Worm (Caenorhabditis elegans): Measurements from ENCODE around the gene clec-64.
A peak's percentile ranks its signal among the peaks of the same experiment; 100 is the strongest.

The clec-64 gene

DNA sequence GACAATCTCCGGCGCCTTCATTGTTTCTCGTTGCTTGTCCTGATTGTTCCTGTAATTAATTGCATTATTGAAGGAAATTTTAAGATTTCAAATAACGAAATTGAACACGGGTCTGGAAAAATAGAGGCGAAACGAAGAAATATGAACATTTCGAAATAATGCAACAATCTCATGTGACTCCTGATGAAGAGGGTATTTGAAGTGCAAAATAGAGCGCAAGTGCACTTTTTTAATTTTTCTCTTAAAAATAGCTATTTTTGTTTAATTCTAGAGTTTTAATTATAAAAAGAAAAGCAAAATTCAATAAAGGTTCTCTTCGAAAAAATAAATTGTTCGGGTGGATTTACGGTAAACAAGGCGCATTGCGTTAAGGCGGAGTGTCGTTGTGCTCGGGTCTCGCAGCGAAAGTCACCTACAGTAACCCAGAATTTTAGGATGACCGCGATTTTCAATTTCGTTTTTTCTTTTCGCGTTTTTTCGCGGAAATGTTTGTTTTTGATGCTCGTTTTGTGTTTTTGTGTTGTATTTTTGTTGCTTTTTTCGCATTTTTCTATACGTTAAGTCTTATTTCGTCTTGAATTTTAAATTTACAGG is 21.0 kb downstream of the clec-64 start, which contains the start of the genes F58G1.2 and wago-4:
Gene F58G1.2 (minus strand): TSS at position 51 of the 594 bp plus-strand sequence.
Gene wago-4 (plus strand): TSS at position 592 of the 594 bp plus-strand sequence.
- TF ChIP-seq skn-1 (tag; optimal IDR thresholded peaks at IDR 0.05) = no peak
- TF ChIP-seq lin-11 (tag; optimal IDR thresholded peaks at IDR 0.05) = no peak
- no peak for TF ChIP-seq unc-62 (GFP tag; optimal IDR thresholded peaks at IDR 0.05)
- TF ChIP-seq alr-1 (tag; optimal IDR thresholded peaks at IDR 0.05) = no peak
- TF ChIP-seq sma-3 (GFP tag; optimal IDR thresholded peaks at IDR 0.05) = no peak
- TF ChIP-seq ztf-1 (GFP tag; conservative IDR thresholded peaks at IDR 0.05) = no peak
- no peak for TF ChIP-seq Y55F3AM.14 (GFP tag; optimal IDR thresholded peaks at IDR 0.05)
- TF ChIP-seq nhr-129 (tag; optimal IDR thresholded peaks at IDR 0.05) = no peak
- no peak for TF ChIP-seq nhr-237 (tag; optimal IDR thresholded peaks at IDR 0.05)
- TF ChIP-seq nhr-77 (tag; optimal IDR thresholded peaks at IDR 0.05) = no peak
- no peak for TF ChIP-seq mbf-1 (tag; optimal IDR thresholded peaks at IDR 0.05)
- no peak for TF ChIP-seq nhr-12 (tag; optimal IDR thresholded peaks at IDR 0.05)
- peak; percentile 34 to 88 for TF ChIP-seq lsy-2 (tag; optimal IDR thresholded peaks at IDR 0.05)
- TF ChIP-seq zag-1 (tag; optimal IDR thresholded peaks at IDR 0.05) = no peak
- TF ChIP-seq ZK546.5 (tag; optimal IDR thresholded peaks at IDR 0.05) = no peak
- TF ChIP-seq unc-55 (GFP tag; optimal IDR thresholded peaks at IDR 0.05) = peak; percentile 56
- peak; percentile 71 for TF ChIP-seq R02D3.7 (tag; optimal IDR thresholded peaks at IDR 0.05)
- TF ChIP-seq ztf-4 (tag; optimal IDR thresholded peaks at IDR 0.05) = no peak
- no peak for TF ChIP-seq mab-5 (tag; optimal IDR thresholded peaks at IDR 0.05)

DNA sequence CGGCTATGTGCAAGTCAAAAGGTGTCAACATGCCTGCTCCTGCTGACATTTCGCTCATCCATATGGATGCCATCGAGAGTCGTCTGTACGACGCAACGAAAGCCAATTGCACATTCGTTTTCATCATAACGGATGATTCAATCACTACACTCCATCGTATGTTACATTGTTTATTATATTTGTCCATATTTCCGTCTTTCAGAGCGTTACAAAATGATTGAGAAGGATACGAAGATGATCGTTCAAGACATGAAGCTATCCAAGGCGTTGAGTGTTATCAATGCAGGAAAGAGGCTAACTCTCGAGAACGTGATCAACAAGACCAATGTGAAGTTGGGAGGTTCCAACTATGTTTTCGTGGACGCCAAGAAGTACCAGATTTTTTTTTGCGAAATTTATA is 23.4 kb downstream of the clec-64 start:
- TF ChIP-seq mdl-1 (tag; optimal IDR thresholded peaks at IDR 0.05) = no peak
- no peak for TF ChIP-seq crh-2 (tag; optimal IDR thresholded peaks at IDR 0.05)
- TF ChIP-seq nhr-25 (tag; optimal IDR thresholded peaks at IDR 0.05) = no peak
- TF ChIP-seq ZK546.5 (tag; optimal IDR thresholded peaks at IDR 0.05) = no peak
- TF ChIP-seq snpc-4 (tag; optimal IDR thresholded peaks at IDR 0.05) = no peak
- TF ChIP-seq nhr-6 (tag; optimal IDR thresholded peaks at IDR 0.05) = no peak
- TF ChIP-seq lin-11 (tag; optimal IDR thresholded peaks at IDR 0.05) = no peak
- no peak for TF ChIP-seq alr-1 (tag; optimal IDR thresholded peaks at IDR 0.05)
- no peak for TF ChIP-seq nhr-10 (tag; optimal IDR thresholded peaks at IDR 0.05)
- no peak for TF ChIP-seq aly-2 (tag; optimal IDR thresholded peaks at IDR 0.05)
- TF ChIP-seq Y55F3AM.14 (GFP tag; optimal IDR thresholded peaks at IDR 0.05) = no peak
- no peak for TF ChIP-seq fos-1 (tag; optimal IDR thresholded peaks at IDR 0.05)
- no peak for TF ChIP-seq ceh-16 (tag; optimal IDR thresholded peaks at IDR 0.05)
- TF ChIP-seq lin-39 (tag; optimal IDR thresholded peaks at IDR 0.05) = no peak

DNA sequence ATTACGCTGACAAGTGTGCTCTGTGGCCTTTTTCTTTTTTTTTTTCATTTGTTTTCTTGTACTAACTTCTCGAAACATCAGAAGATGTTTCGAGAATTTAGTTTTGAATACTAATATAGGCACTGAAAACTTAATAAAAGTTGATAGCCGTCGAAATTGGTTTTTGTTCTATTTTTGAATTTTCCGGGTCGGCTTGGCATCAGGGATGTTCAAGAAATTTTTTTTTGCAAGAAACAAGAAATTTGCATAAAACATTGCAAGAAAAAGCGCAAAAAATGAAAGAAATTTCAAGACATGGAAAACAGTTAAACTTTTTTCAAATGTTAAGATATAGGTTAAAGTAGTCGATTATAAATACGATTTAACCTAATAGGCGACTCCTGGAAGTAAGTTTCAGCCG is 25.2 kb downstream of the clec-64 start:
- no peak for TF ChIP-seq mbf-1 (tag; optimal IDR thresholded peaks at IDR 0.05)
- no peak for TF ChIP-seq unc-39 (tag; optimal IDR thresholded peaks at IDR 0.05)

DNA sequence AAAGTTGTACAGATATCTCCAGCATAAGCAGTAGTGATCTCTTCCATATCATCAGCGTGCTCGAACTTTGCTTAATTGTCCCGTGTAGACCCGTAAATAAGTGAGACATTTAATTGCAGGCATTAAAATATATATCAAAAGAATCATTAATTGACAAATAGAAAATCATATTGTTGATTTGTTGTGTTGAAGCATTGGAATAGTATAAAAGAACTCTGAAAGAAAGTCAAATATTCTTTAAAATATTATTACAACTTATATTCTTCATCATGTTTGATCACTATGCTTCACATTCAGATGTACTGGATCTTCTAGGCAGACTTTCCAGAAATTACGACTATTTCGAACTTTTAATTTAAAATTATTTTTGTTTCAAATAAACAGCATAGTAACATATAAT is 27.5 kb downstream of the clec-64 start, which contains the start of gene F58G1.8:
Gene F58G1.8 (minus strand): TSS at position 101 of the 400 bp plus-strand sequence.
- TF ChIP-seq lin-11 (tag; optimal IDR thresholded peaks at IDR 0.05) = no peak
- TF ChIP-seq blmp-1 (tag; optimal IDR thresholded peaks at IDR 0.05; ENCODE audit: insufficient read depth) = no peak
- no peak for TF ChIP-seq mbf-1 (tag; optimal IDR thresholded peaks at IDR 0.05)
- TF ChIP-seq egl-27 (tag; optimal IDR thresholded peaks at IDR 0.05) = no peak
- TF ChIP-seq ztf-4 (tag; optimal IDR thresholded peaks at IDR 0.05) = no peak
- no peak for TF ChIP-seq R02D3.7 (tag; optimal IDR thresholded peaks at IDR 0.05)
- no peak for TF ChIP-seq lsy-2 (tag; optimal IDR thresholded peaks at IDR 0.05)
- no peak for TF ChIP-seq ztf-1 (GFP tag; conservative IDR thresholded peaks at IDR 0.05)
- no peak for TF ChIP-seq mdl-1 (tag; optimal IDR thresholded peaks at IDR 0.05)
- TF ChIP-seq F13H6.1 (tag; optimal IDR thresholded peaks at IDR 0.05) = no peak
- no peak for TF ChIP-seq lin-13 (GFP tag; optimal IDR thresholded peaks at IDR 0.05)
- no peak for TF ChIP-seq sma-3 (GFP tag; optimal IDR thresholded peaks at IDR 0.05)
- no peak for TF ChIP-seq gmeb-1 (tag; optimal IDR thresholded peaks at IDR 0.05)

DNA sequence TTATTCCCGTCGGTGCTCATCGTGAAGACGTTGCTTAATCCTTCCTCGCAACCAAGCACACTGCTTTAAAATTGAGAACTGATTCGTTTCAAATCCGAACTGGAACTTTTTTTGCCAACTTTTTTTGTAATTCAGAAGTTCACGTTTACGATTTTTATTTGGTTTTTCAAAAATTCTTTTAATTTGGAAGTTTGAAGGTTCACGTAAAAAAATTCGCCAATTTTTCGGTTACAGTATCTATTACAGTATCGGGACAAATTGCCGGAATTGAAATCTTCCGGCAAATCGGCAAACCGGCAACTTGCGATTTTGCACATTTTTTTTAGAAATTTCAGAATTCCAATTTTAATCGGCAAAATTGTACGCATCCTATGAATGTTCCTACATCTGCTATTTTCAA is 30.2 kb downstream of the clec-64 start, which contains the start of gene F58G1.3:
Gene F58G1.3 (minus strand): TSS at position 101 of the 400 bp plus-strand sequence.
- TF ChIP-seq lsy-2 (tag; optimal IDR thresholded peaks at IDR 0.05) = no peak
